Fruit fly (Drosophila melanogaster): ENCODE results near the gene CG5412.

CG5412 gene

dm6 chr3R:20556281-20557113, 20.4 kb upstream of the CG5412 start (continued):
- no peak for TF ChIP-seq Sry-β (GFP tag; optimal IDR thresholded peaks at IDR 0.05)
- TF ChIP-seq CG9215 (GFP tag; IDR thresholded peaks at IDR 0.05), result peak; percentile 81
- peak; percentile 55 for TF ChIP-seq Ssrp (tag; optimal IDR thresholded peaks at IDR 0.05)
- peak; percentile 78 for TF ChIP-seq Oli (tag; optimal IDR thresholded peaks at IDR 0.05)
- TF ChIP-seq tin (GFP tag; optimal IDR thresholded peaks at IDR 0.05), result peak; percentile 52
- TF ChIP-seq tgo (GFP tag; IDR thresholded peaks at IDR 0.05), result peak; percentile 83
- TF ChIP-seq CG17359 (tag; optimal IDR thresholded peaks at IDR 0.05), result peak; percentile 64
- no peak for TF ChIP-seq crp (GFP tag; optimal IDR thresholded peaks at IDR 0.05)
- peak; percentile 54 for TF ChIP-seq CG12155 (GFP tag; optimal IDR thresholded peaks at IDR 0.05)
- TF ChIP-seq corto (GFP tag; optimal IDR thresholded peaks at IDR 0.05), result no peak
- peak; percentile 66 for TF ChIP-seq ap (GFP tag; IDR thresholded peaks at IDR 0.05)
- no peak for TF ChIP-seq CG1603 (tag; optimal IDR thresholded peaks at IDR 0.05)
- peak; percentile 62 for TF ChIP-seq CG17328 (GFP tag; IDR thresholded peaks at IDR 0.05)
- TF ChIP-seq Kr (GFP tag; optimal IDR thresholded peaks at IDR 0.05), result no peak
- no peak for TF ChIP-seq pfk (GFP tag; optimal IDR thresholded peaks at IDR 0.05)
- no peak for TF ChIP-seq Lhr (GFP tag; optimal IDR thresholded peaks at IDR 0.05)
- TF ChIP-seq run (tag; optimal IDR thresholded peaks at IDR 0.05), result no peak
- TF ChIP-seq CG42726 (GFP tag; IDR thresholded peaks at IDR 0.05; ENCODE audit: partially characterized antibody), result no peak
- peak; percentile 69 for TF ChIP-seq gsb (GFP tag; IDR thresholded peaks at IDR 0.05)
- TF ChIP-seq CG6683 (GFP tag; optimal IDR thresholded peaks at IDR 0.05), result no peak
- TF ChIP-seq Eip74EF (GFP tag; optimal IDR thresholded peaks at IDR 0.05), result no peak
- no peak for TF ChIP-seq CG7987 (GFP tag; optimal IDR thresholded peaks at IDR 0.05)
- TF ChIP-seq lov (optimal IDR thresholded peaks at IDR 0.05), result no peak
- TF ChIP-seq lov (GFP tag; IDR thresholded peaks at IDR 0.05), result no peak
- peak; percentile 65 for TF ChIP-seq ind (GFP tag; optimal IDR thresholded peaks at IDR 0.05)
- no peak for TF ChIP-seq TFAM (GFP tag; optimal IDR thresholded peaks at IDR 0.05)
- TF ChIP-seq sug (tag; optimal IDR thresholded peaks at IDR 0.05), result peak; percentile 35
- TF ChIP-seq CG5245 (GFP tag; optimal IDR thresholded peaks at IDR 0.05), result peak; percentile 34
- 0 out of 2 replicates have a peak, but pooled peaks have one; percentile 37 for TF ChIP-seq CG10959 (GFP tag; IDR thresholded peaks at IDR 0.05)
- peak; percentile 67 for TF ChIP-seq dimm (GFP tag; IDR thresholded peaks at IDR 0.05)
- no peak for TF ChIP-seq CG9797 (GFP tag; optimal IDR thresholded peaks at IDR 0.05)
- TF ChIP-seq Mad (GFP tag; optimal IDR thresholded peaks at IDR 0.05), result peak; percentile 3
- TF ChIP-seq odd (GFP tag; optimal IDR thresholded peaks at IDR 0.05), result no peak
- TF ChIP-seq Aef1 (GFP tag; IDR thresholded peaks at IDR 0.05), result peak; percentile 86
- no peak for TF ChIP-seq twi (tag; optimal IDR thresholded peaks at IDR 0.05)
- no peak for TF ChIP-seq gro (GFP tag; optimal IDR thresholded peaks at IDR 0.05)
- peak; percentile 87 for TF ChIP-seq lab (GFP tag; optimal IDR thresholded peaks at IDR 0.05)
- no peak for TF ChIP-seq abd-A (tag; optimal IDR thresholded peaks at IDR 0.05)
- TF ChIP-seq CG13624 (GFP tag; optimal IDR thresholded peaks at IDR 0.05), result peak; percentile 54
- TF ChIP-seq CG2889 (GFP tag; IDR thresholded peaks at IDR 0.05), result 0 out of 3 replicates have a peak, but pooled peaks have one; percentile 33
- TF ChIP-seq CG12659 (GFP tag; optimal IDR thresholded peaks at IDR 0.05), result peak; percentile 60
- peak; percentile 86 for TF ChIP-seq dysf (GFP tag; IDR thresholded peaks at IDR 0.05)
- TF ChIP-seq CG8290 (GFP tag; optimal IDR thresholded peaks at IDR 0.05), result no peak
- no peak for TF ChIP-seq CG8290 (tag; optimal IDR thresholded peaks at IDR 0.05)
- TF ChIP-seq Mes4 (GFP tag; optimal IDR thresholded peaks at IDR 0.05), result no peak
- peak; percentile 52 for TF ChIP-seq CG30431 (GFP tag; optimal IDR thresholded peaks at IDR 0.05)
- TF ChIP-seq CG17361 (GFP tag; IDR thresholded peaks at IDR 0.05), result peak; percentile 73
- 0 out of 2 replicates have a peak, but pooled peaks have one; percentile 34 for TF ChIP-seq CG5953 (GFP tag; IDR thresholded peaks at IDR 0.05)
- TF ChIP-seq kay (GFP tag; optimal IDR thresholded peaks at IDR 0.05), result no peak

Measured in whole organism, embryonic.